Worm (Caenorhabditis elegans) whole organism, young adult: Measurements from ENCODE around the gene rgr-1.

Source experiments
- B0019.2 ChIP-seq: fragments of 200-800 bp; sonication (Bioruptor generic); conservative IDR thresholded peaks from 2 replicates; pipeline ENCODE4 v1.3.6; 2022; ENCODE audit warnings: missing genetic modification reagents, missing genetic modification characterization, missing compliant biosample characterization
- F57A8.1 ChIP-seq: fragments of 200-800 bp; sonication (Bioruptor generic); optimal IDR thresholded peaks from 2 replicates; lab custom pipeline; 2018; ENCODE audit warnings: mild to moderate bottlenecking, missing genetic modification characterization, moderate library complexity, missing compliant biosample characterization
- K12H6.12 ChIP-seq: fragments of 200-800 bp; sonication (Bioruptor generic); optimal IDR thresholded peaks from 2 replicates; lab custom pipeline; 2018; ENCODE audit warnings: mild to moderate bottlenecking, missing genetic modification characterization, missing compliant biosample characterization
- atf-7 ChIP-seq: sonication (generic microtip); optimal IDR thresholded peaks from 2 replicates; lab custom pipeline; 2017; ENCODE audit warnings: mild to moderate bottlenecking, missing genetic modification characterization, missing compliant biosample characterization
- attf-3 ChIP-seq: fragments of 200-800 bp; sonication (Bioruptor generic); conservative IDR thresholded peaks from 2 replicates; pipeline ENCODE4 v1.3.6; 2022; ENCODE audit warnings: missing genetic modification reagents, missing genetic modification characterization, missing compliant biosample characterization
- ceh-100 ChIP-seq: fragments of 200-800 bp; sonication (Bioruptor generic); IDR thresholded peaks from 2 replicates; pipeline ENCODE4 v1.3.6; 2022; ENCODE audit warnings: missing genetic modification reagents, missing genetic modification characterization, missing compliant biosample characterization
- ceh-58 ChIP-seq: fragments of 200-800 bp; sonication (Bioruptor generic); IDR thresholded peaks from 2 replicates; pipeline ENCODE4 v1.3.6; 2022; ENCODE audit warnings: missing genetic modification characterization, missing compliant biosample characterization
- die-1 ChIP-seq: sonication (generic microtip); optimal IDR thresholded peaks from 2 replicates; lab custom pipeline; 2016; ENCODE audit warnings: missing genotype, mild to moderate bottlenecking, missing genetic modification characterization, missing compliant biosample characterization
- dox-1 ChIP-seq: fragments of 200-800 bp; sonication (Bioruptor generic); IDR thresholded peaks from 2 replicates; pipeline ENCODE4 v1.3.6; 2022; ENCODE audit warnings: missing genetic modification reagents, missing genetic modification characterization, missing compliant biosample characterization
- dpl-1 ChIP-seq: fragments of 150-350 bp; optimal IDR thresholded peaks from 2 replicates; lab custom pipeline; 2014; ENCODE audit warnings: missing biosample characterization, missing genetic modification reagents, missing genetic modification characterization
- hmg-1.2 ChIP-seq: fragments of 200-800 bp; sonication (Bioruptor generic); IDR thresholded peaks from 2 replicates; pipeline ENCODE4 v1.3.6; 2022; ENCODE audit warnings: missing genetic modification reagents, missing genetic modification characterization, missing compliant biosample characterization
- hmg-20 ChIP-seq: fragments of 200-800 bp; sonication (Bioruptor generic); IDR thresholded peaks from 2 replicates; pipeline ENCODE4 v1.3.6; 2022; ENCODE audit warnings: missing genetic modification reagents, missing genetic modification characterization, missing compliant biosample characterization
- hrde-1 ChIP-seq: sonication (generic microtip); optimal IDR thresholded peaks from 2 replicates; lab custom pipeline; 2016; ENCODE audit warnings: missing genetic modification characterization, mild to moderate bottlenecking, missing compliant biosample characterization, moderate library complexity, missing genotype, missing genetic modification reagents, borderline replicate concordance
- lag-1 ChIP-seq: fragments of 200-800 bp; sonication (Bioruptor generic); IDR thresholded peaks from 2 replicates; pipeline ENCODE4 v1.3.6; 2022; ENCODE audit warnings: missing genetic modification reagents, missing genetic modification characterization, missing compliant biosample characterization
- let-607 ChIP-seq, 2 experiments: fragments of 200-800 bp in 1 of 2; sonication (Bioruptor generic) in 1 of 2; sonication (generic microtip) in 1 of 2; optimal IDR thresholded peaks; 2 replicates each; lab custom pipeline; 2016 to 2018; ENCODE audit warnings: mild to moderate bottlenecking in 2 of 2, missing compliant biosample characterization in 2 of 2, missing genetic modification characterization in 2 of 2, moderate library complexity in 2 of 2, missing genotype in 1 of 2
- lin-26 ChIP-seq: fragments of 200-800 bp; sonication (Bioruptor generic); IDR thresholded peaks from 2 replicates; pipeline ENCODE4 v1.3.6; 2022; ENCODE audit warnings: missing genetic modification reagents, missing genetic modification characterization, missing compliant biosample characterization
- lin-35 ChIP-seq, 3 experiments: fragments of 150-350 bp in 2 of 3; sonication (generic microtip) in 1 of 3; optimal IDR thresholded peaks; 2 replicates each; lab custom pipeline; 2014 to 2018; ENCODE audit warnings: missing biosample characterization in 3 of 3, missing genetic modification characterization in 3 of 3, missing genetic modification reagents in 3 of 3
- madf-10 ChIP-seq: sonication (generic microtip); optimal IDR thresholded peaks from 2 replicates; lab custom pipeline; 2016; ENCODE audit warnings: mild to moderate bottlenecking, missing genetic modification characterization, missing compliant biosample characterization
- mel-28 ChIP-seq: sonication (generic microtip); optimal IDR thresholded peaks from 2 replicates; lab custom pipeline; 2016; ENCODE audit warnings: borderline replicate concordance, mild to moderate bottlenecking, missing genetic modification characterization, missing compliant biosample characterization
- rcor-1 ChIP-seq: fragments of 200-800 bp; sonication (Bioruptor generic); IDR thresholded peaks from 2 replicates; pipeline ENCODE4 v1.3.6; 2022; ENCODE audit warnings: missing genetic modification reagents, missing genetic modification characterization, missing compliant biosample characterization
- rec-8 ChIP-seq, 2 experiments: sonication (generic microtip); optimal IDR thresholded peaks; 2 replicates each; lab custom pipeline; 2016; ENCODE audit warnings: mild to moderate bottlenecking in 2 of 2, missing genetic modification characterization in 2 of 2, missing genetic modification reagents in 2 of 2, missing genotype in 2 of 2, missing biosample characterization in 1 of 2, missing compliant biosample characterization in 1 of 2, moderate library complexity in 1 of 2
- sdz-38 ChIP-seq: sonication (generic microtip); optimal IDR thresholded peaks from 2 replicates; lab custom pipeline; 2016; ENCODE audit warnings: missing genotype, missing genetic modification characterization, missing compliant biosample characterization
- sea-2 ChIP-seq: fragments of 200-800 bp; sonication (Bioruptor generic); IDR thresholded peaks from 2 replicates; pipeline ENCODE4 v1.3.6; 2022; ENCODE audit warnings: missing genetic modification characterization, missing compliant biosample characterization
- snpc-4 ChIP-seq, 5 experiments: fragments of 150-350 bp in 1 of 5; sonication (generic microtip) in 4 of 5; optimal IDR thresholded peaks; 2 replicates each; lab custom pipeline; 2014 to 2018; ENCODE audit warnings: missing genetic modification characterization in 5 of 5, missing biosample characterization in 3 of 5, antibody characterized with exemption in 2 of 5, mild to moderate bottlenecking in 2 of 5, missing compliant biosample characterization in 2 of 5, missing genotype in 2 of 5, moderate library complexity in 2 of 5, missing genetic modification reagents in 1 of 5
- somi-1 ChIP-seq: fragments of 200-800 bp; sonication (Bioruptor generic); optimal IDR thresholded peaks from 2 replicates; lab custom pipeline; 2018; ENCODE audit warnings: mild to moderate bottlenecking, missing genetic modification characterization, missing compliant biosample characterization
- tbx-9 ChIP-seq: sonication (generic microtip); optimal IDR thresholded peaks from 2 replicates; lab custom pipeline; 2016; ENCODE audit warnings: borderline replicate concordance, missing genetic modification characterization, inconsistent platforms, missing compliant biosample characterization
- zfh-2 ChIP-seq: fragments of 200-800 bp; sonication (Bioruptor generic); conservative IDR thresholded peaks from 2 replicates; pipeline ENCODE4 v1.3.6; 2022; ENCODE audit warnings: missing genetic modification reagents, missing genetic modification characterization, missing compliant biosample characterization
- ztf-28 ChIP-seq: fragments of 200-800 bp; sonication (Bioruptor generic); IDR thresholded peaks from 2 replicates; pipeline ENCODE4 v1.3.6; 2022; ENCODE audit warnings: missing genetic modification reagents, missing genetic modification characterization, missing compliant biosample characterization

rgr-1 gene

ce11 chrIII:9346114-9346513 lies 47.4 kb upstream of the rgr-1 start (continued):
- no peak for TF ChIP-seq die-1 (tag; lab: Kevin White, UChicago)
- TF ChIP-seq K12H6.12: no peak
- no peak for TF ChIP-seq somi-1 (GFP tag; lab: Kevin White, UChicago)

- TF ChIP-seq zfh-2 (GFP tag; lab: Robert Waterston, UW) (0 out of 2 replicates have a peak, but pooled peaks have one; percentile 48), atf-7 (tag; lab: Kevin White, UChicago) (no peak)
These were observed 46.8 kb upstream of the rgr-1 start for ce11 chrIII:9346722-9347121.

- TF ChIP-seq zfh-2 (GFP tag; lab: Robert Waterston, UW) (peak; percentile 71), lin-35 (GFP tag; optimal IDR thresholded peaks at IDR 0.05; lab: Kevin White, UChicago) (no peak), rcor-1 (GFP tag; lab: Robert Waterston, UW) (no peak), ceh-100 (GFP tag; lab: Robert Waterston, UW) (no peak), hmg-1.2 (GFP tag; lab: Robert Waterston, UW) (peak; percentile 46; the same call in 1 of the 2 replicates), lin-26 (GFP tag; lab: Robert Waterston, UW) (no peak), B0019.2 (no peak), madf-10 (tag; lab: Kevin White, UChicago) (no peak), ztf-28 (GFP tag; lab: Robert Waterston, UW) (no peak)
These were observed 39.7 kb upstream of the rgr-1 start for ce11 chrIII:9353814-9354213.

ce11 chrIII:9355412-9355969 lies 38.0 kb upstream of the rgr-1 start, which contains the start of gene chtb-1:
Gene chtb-1 (minus strand): TSS chrIII:9355462.
- TF ChIP-seq attf-3 (no peak), mel-28 (tag; lab: Kevin White, UChicago) (no peak), ztf-28 (GFP tag; lab: Robert Waterston, UW) (0 out of 2 replicates have a peak, but pooled peaks have one; percentile 5), zfh-2 (GFP tag; lab: Robert Waterston, UW) (peak; percentile 61; the same call in 1 of the 2 replicates)

ce11 chrIII:9359060-9359459 lies 34.5 kb upstream of the rgr-1 start, which contains the start of gene K04H4.5:
Gene K04H4.5 (plus strand): TSS chrIII:9359360.
- no peak for TF ChIP-seq hrde-1 (tag; lab: Kevin White, UChicago)
- TF ChIP-seq hmg-20 (GFP tag; lab: Robert Waterston, UW): no peak
- TF ChIP-seq snpc-4 (GFP tag; optimal IDR thresholded peaks at IDR 0.05; lab: Kevin White, UChicago): no peak
- TF ChIP-seq snpc-4 (tag; optimal IDR thresholded peaks at IDR 0.05; lab: Kevin White, UChicago): no peak
- TF ChIP-seq tbx-9 (tag; lab: Kevin White, UChicago): no peak

- TF ChIP-seq sea-2 (GFP tag; lab: Robert Waterston, UW) (no peak), madf-10 (tag; lab: Kevin White, UChicago) (no peak), lag-1 (GFP tag; lab: Robert Waterston, UW) (no peak), ceh-58 (no peak), F57A8.1 (no peak), somi-1 (GFP tag; lab: Kevin White, UChicago) (no peak), let-607 (tag; optimal IDR thresholded peaks at IDR 0.05; lab: Kevin White, UChicago) (no peak), lin-26 (GFP tag; lab: Robert Waterston, UW) (no peak), zfh-2 (GFP tag; lab: Robert Waterston, UW) (no peak), mel-28 (tag; lab: Kevin White, UChicago) (no peak), rec-8 (tag; optimal IDR thresholded peaks at IDR 0.05; lab: Kevin White, UChicago) (no peak), dox-1 (GFP tag; lab: Robert Waterston, UW) (no peak), dpl-1 (GFP tag; lab: Kevin White, UChicago) (no peak), sdz-38 (tag; lab: Kevin White, UChicago) (no peak)
These were observed 32.3 kb upstream of the rgr-1 start, which contains the start of gene flp-25 for ce11 chrIII:9361228-9361627. Gene flp-25 (plus strand): TSS chrIII:9361528.
